Worm (Caenorhabditis elegans) whole organism, L4 larva: ENCODE measurements around the gene F40F4.7.

Experiments used
- Y75B8A.6 ChIP-seq: fragments of 200-800 bp; sonication (Bioruptor generic); IDR thresholded peaks from 2 replicates; pipeline ENCODE4 v1.3.6; 2022; ENCODE audit warnings: missing genetic modification reagents, missing genetic modification characterization, missing compliant biosample characterization
- ZK546.5 ChIP-seq, 2 experiments: sonication (generic microtip); optimal IDR thresholded peaks; 2 replicates each; lab custom pipeline; 2017; ENCODE audit warnings: missing biosample characterization in 2 of 2, missing genetic modification characterization in 2 of 2
- aly-2 ChIP-seq: sonication (generic microtip); optimal IDR thresholded peaks from 2 replicates; lab custom pipeline; 2018; ENCODE audit warnings: missing biosample characterization, missing genetic modification characterization
- ceh-44 ChIP-seq: fragments of 200-800 bp; sonication (Bioruptor generic); IDR thresholded peaks from 2 replicates; pipeline ENCODE4 v1.3.6; 2022; ENCODE audit warnings: missing genetic modification reagents, missing genetic modification characterization, missing compliant biosample characterization
- ceh-62 ChIP-seq: sonication (generic microtip); optimal IDR thresholded peaks from 2 replicates; lab custom pipeline; 2017; ENCODE audit warnings: missing biosample characterization, missing genetic modification characterization
- hmg-1.1 ChIP-seq: fragments of 200-800 bp; sonication (Bioruptor generic); IDR thresholded peaks from 2 replicates; pipeline ENCODE4 v1.3.6; 2022; ENCODE audit warnings: missing genetic modification reagents, missing genetic modification characterization, missing compliant biosample characterization
- jun-1 ChIP-seq: fragments of 150-350 bp; optimal IDR thresholded peaks from 2 replicates; lab custom pipeline; 2014; ENCODE audit warnings: missing biosample characterization, missing genetic modification reagents, missing genetic modification characterization
- lin-13 ChIP-seq: fragments of 150-350 bp; optimal IDR thresholded peaks from 2 replicates; lab custom pipeline; 2014; ENCODE audit warnings: missing biosample characterization, missing genetic modification reagents, missing genetic modification characterization
- skn-1 ChIP-seq: fragments of 150-350 bp; optimal IDR thresholded peaks from 2 replicates; lab custom pipeline; 2014; ENCODE audit warnings: missing biosample characterization, missing genetic modification characterization

DNA sequence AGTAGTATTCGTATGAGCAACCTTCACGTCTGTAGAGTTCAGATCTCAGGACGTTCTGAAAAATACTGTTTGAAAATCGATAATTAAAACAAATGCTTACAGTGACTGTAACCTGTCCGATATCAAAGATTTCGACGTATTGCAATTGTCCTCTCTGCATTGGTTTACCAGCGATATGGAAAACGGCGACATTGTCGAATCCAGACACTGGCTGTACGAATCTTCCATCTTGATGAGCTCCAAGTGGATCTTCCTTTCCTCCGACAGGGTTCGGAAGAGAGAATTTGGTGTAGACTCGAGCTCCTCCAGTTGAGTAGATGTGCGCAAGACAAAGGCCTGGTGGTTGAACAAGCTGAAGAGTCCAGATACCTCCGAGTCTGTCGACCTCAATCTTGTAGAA is 17.0 kb downstream of the F40F4.7 start:
- TF ChIP-seq ceh-62 = no peak
- TF ChIP-seq aly-2 (tag; lab: Kevin White, UChicago) = no peak
- TF ChIP-seq Y75B8A.6 (GFP tag; lab: Robert Waterston, UW) = no peak
- TF ChIP-seq hmg-1.1 (GFP tag; lab: Robert Waterston, UW) = no peak
- TF ChIP-seq jun-1 = no peak
- no peak for TF ChIP-seq ZK546.5 (tag; optimal IDR thresholded peaks at IDR 0.05; lab: Kevin White, UChicago)
- no peak for TF ChIP-seq ceh-44 (GFP tag; lab: Robert Waterston, UW)
- TF ChIP-seq skn-1 = no peak
- TF ChIP-seq lin-13 (GFP tag; lab: Kevin White, UChicago) = no peak
